Worm (Caenorhabditis elegans) whole organism, L3 larva: ENCODE results near the gene Y45G12C.1.
A peak's percentile ranks its signal among the peaks of the same experiment; 100 is the strongest.

Experiments used
- ZK546.5 ChIP-seq: sonication (generic microtip); optimal IDR thresholded peaks from 2 replicates; lab custom pipeline; 2017; ENCODE audit warnings: missing biosample characterization, missing genetic modification characterization
- aly-2 ChIP-seq: fragments of 150-350 bp; optimal IDR thresholded peaks from 2 replicates; lab custom pipeline; 2014; ENCODE audit warnings: missing biosample characterization, missing genetic modification characterization
- ama-1 ChIP-seq: fragments of 150-350 bp; optimal IDR thresholded peaks from 2 replicates; lab custom pipeline; 2018
- ceh-28 ChIP-seq: fragments of 150-350 bp; optimal IDR thresholded peaks from 2 replicates; lab custom pipeline; 2014; ENCODE audit warnings: missing biosample characterization, missing genetic modification reagents, missing genetic modification characterization
- ceh-82 ChIP-seq: fragments of 150-350 bp; optimal IDR thresholded peaks from 2 replicates; lab custom pipeline; 2014; ENCODE audit warnings: missing biosample characterization, missing genetic modification characterization
- ceh-9 ChIP-seq: sonication (generic microtip); optimal IDR thresholded peaks from 2 replicates; lab custom pipeline; 2018; ENCODE audit warnings: missing biosample characterization, missing genetic modification characterization
- daf-12 ChIP-seq: fragments of 150-350 bp; optimal IDR thresholded peaks from 2 replicates; lab custom pipeline; 2014; ENCODE audit warnings: missing biosample characterization, missing genetic modification reagents, missing genetic modification characterization
- egl-27 ChIP-seq: sonication (generic microtip); optimal IDR thresholded peaks from 4 replicates; lab custom pipeline; 2017; ENCODE audit warnings: missing biosample characterization, missing genetic modification reagents, missing genetic modification characterization
- egl-5 ChIP-seq: fragments of 150-350 bp; optimal IDR thresholded peaks from 2 replicates; lab custom pipeline; 2017; ENCODE audit warnings: missing biosample characterization, missing genetic modification reagents, missing genetic modification characterization, inconsistent platforms
- elt-1 ChIP-seq: fragments of 150-350 bp; optimal IDR thresholded peaks from 2 replicates; lab custom pipeline; 2014; ENCODE audit warnings: missing biosample characterization, missing genetic modification characterization
- elt-2 ChIP-seq: sonication (generic microtip); optimal IDR thresholded peaks from 2 replicates; lab custom pipeline; 2016; ENCODE audit warnings: missing genetic modification reagents, mild to moderate bottlenecking, missing genetic modification characterization, missing compliant biosample characterization
- elt-3 ChIP-seq, 3 experiments: fragments of 150-350 bp in 1 of 3; sonication (generic microtip) in 2 of 3; optimal IDR thresholded peaks; 2 replicates in 2 of 3; 4 replicates in 1 of 3; lab custom pipeline; 2014 to 2017; ENCODE audit warnings: missing biosample characterization in 3 of 3, missing genetic modification characterization in 3 of 3
- eor-1 ChIP-seq, 2 experiments: fragments of 150-350 bp; optimal IDR thresholded peaks; 2 replicates each; lab custom pipeline; 2014 to 2018; ENCODE audit warnings: missing biosample characterization in 2 of 2, missing genetic modification characterization in 2 of 2
- fkh-10 ChIP-seq: sonication (generic microtip); optimal IDR thresholded peaks from 2 replicates; lab custom pipeline; 2017; ENCODE audit warnings: missing biosample characterization, missing genetic modification reagents, missing genetic modification characterization
- fkh-2 ChIP-seq: fragments of 150-350 bp; optimal IDR thresholded peaks from 2 replicates; lab custom pipeline; 2014; ENCODE audit warnings: missing biosample characterization, missing genetic modification reagents, missing genetic modification characterization
- fos-1 ChIP-seq: fragments of 150-350 bp; optimal IDR thresholded peaks from 2 replicates; lab custom pipeline; 2014; ENCODE audit warnings: missing biosample characterization, missing genetic modification characterization
- jun-1 ChIP-seq: fragments of 150-350 bp; optimal IDR thresholded peaks from 2 replicates; lab custom pipeline; 2014; ENCODE audit warnings: missing biosample characterization, missing genetic modification reagents, missing genetic modification characterization
- lin-15B ChIP-seq: fragments of 150-350 bp; optimal IDR thresholded peaks from 2 replicates; lab custom pipeline; 2014; ENCODE audit warnings: missing biosample characterization, missing genetic modification characterization
- lsy-12 ChIP-seq: sonication (generic microtip); optimal IDR thresholded peaks from 2 replicates; lab custom pipeline; 2016; ENCODE audit warnings: mild to moderate bottlenecking, missing genetic modification characterization, missing compliant biosample characterization
- mdl-1 ChIP-seq: fragments of 150-350 bp; optimal IDR thresholded peaks from 2 replicates; lab custom pipeline; 2014; ENCODE audit warnings: missing biosample characterization, missing genetic modification characterization
- mml-1 ChIP-seq: fragments of 150-350 bp; sonication (generic microtip); optimal IDR thresholded peaks from 3 replicates; lab custom pipeline; 2014; ENCODE audit warnings: missing biosample characterization, missing genetic modification characterization
- nfya-1 ChIP-seq: sonication (generic microtip); optimal IDR thresholded peaks from 2 replicates; lab custom pipeline; 2017; ENCODE audit warnings: missing genetic modification characterization, mild to moderate bottlenecking, missing compliant biosample characterization, antibody characterized with exemption, moderate library complexity; ENCODE audit not compliant: insufficient read depth
- nhr-11 ChIP-seq: fragments of 150-350 bp; optimal IDR thresholded peaks from 2 replicates; lab custom pipeline; 2014; ENCODE audit warnings: missing biosample characterization, missing genetic modification characterization
- nhr-23 ChIP-seq: fragments of 150-350 bp; optimal IDR thresholded peaks from 2 replicates; lab custom pipeline; 2014; ENCODE audit warnings: missing biosample characterization, missing genetic modification reagents, missing genetic modification characterization
- nhr-237 ChIP-seq: fragments of 150-350 bp; optimal IDR thresholded peaks from 2 replicates; lab custom pipeline; 2014; ENCODE audit warnings: missing biosample characterization, missing genetic modification characterization
- nhr-25 ChIP-seq: sonication (generic microtip); optimal IDR thresholded peaks from 2 replicates; lab custom pipeline; 2017; ENCODE audit warnings: missing biosample characterization, missing genetic modification characterization
- nhr-28 ChIP-seq: fragments of 150-350 bp; optimal IDR thresholded peaks from 2 replicates; lab custom pipeline; 2014; ENCODE audit warnings: missing biosample characterization, missing genetic modification characterization
- nhr-43 ChIP-seq: sonication (generic microtip); optimal IDR thresholded peaks from 2 replicates; lab custom pipeline; 2016; ENCODE audit warnings: mild to moderate bottlenecking, missing genetic modification characterization, missing compliant biosample characterization; ENCODE audit not compliant: poor library complexity, severe bottlenecking
- nhr-67 ChIP-seq: fragments of 150-350 bp; optimal IDR thresholded peaks from 2 replicates; lab custom pipeline; 2014; ENCODE audit warnings: missing biosample characterization, missing genetic modification characterization
- nhr-76 ChIP-seq: fragments of 150-350 bp; sonication (generic microtip); optimal IDR thresholded peaks from 5 replicates; lab custom pipeline; 2014; ENCODE audit warnings: missing biosample characterization, missing genetic modification characterization
- nhr-77 ChIP-seq: fragments of 150-350 bp; optimal IDR thresholded peaks from 2 replicates; lab custom pipeline; 2014; ENCODE audit warnings: missing biosample characterization, missing genetic modification characterization
- pha-4 ChIP-seq: fragments of 150-350 bp; optimal IDR thresholded peaks from 2 replicates; lab custom pipeline; 2014; ENCODE audit warnings: missing biosample characterization, missing genetic modification reagents, missing genetic modification characterization
- pqm-1 ChIP-seq: fragments of 150-350 bp; optimal IDR thresholded peaks from 2 replicates; lab custom pipeline; 2017; ENCODE audit warnings: missing biosample characterization, missing genetic modification characterization, inconsistent platforms
- sea-2 ChIP-seq: fragments of 150-350 bp; sonication (generic microtip); optimal IDR thresholded peaks from 4 replicates; lab custom pipeline; 2014; ENCODE audit warnings: missing biosample characterization, missing genetic modification reagents, missing genetic modification characterization
- skn-1 ChIP-seq: fragments of 150-350 bp; optimal IDR thresholded peaks from 2 replicates; lab custom pipeline; 2014; ENCODE audit warnings: missing biosample characterization, missing genetic modification characterization
- snpc-4 ChIP-seq: fragments of 150-350 bp; optimal IDR thresholded peaks from 2 replicates; lab custom pipeline; 2014; ENCODE audit warnings: missing biosample characterization, missing genetic modification characterization
- tbx-2 ChIP-seq: sonication (generic microtip); optimal IDR thresholded peaks from 2 replicates; lab custom pipeline; 2016; ENCODE audit warnings: mild to moderate bottlenecking, missing genetic modification characterization, missing compliant biosample characterization
- unc-39 ChIP-seq: sonication (generic microtip); optimal IDR thresholded peaks from 4 replicates; lab custom pipeline; 2017; ENCODE audit warnings: missing biosample characterization, missing genetic modification characterization
- unc-62 ChIP-seq: fragments of 150-350 bp; sonication (generic microtip); optimal IDR thresholded peaks from 4 replicates; lab custom pipeline; 2014; ENCODE audit warnings: missing biosample characterization, missing genetic modification reagents, missing genetic modification characterization
- zag-1 ChIP-seq: fragments of 150-350 bp; optimal IDR thresholded peaks from 2 replicates; lab custom pipeline; 2014; ENCODE audit warnings: missing biosample characterization, missing genetic modification characterization
- ztf-11 ChIP-seq: fragments of 150-350 bp; optimal IDR thresholded peaks from 2 replicates; lab custom pipeline; 2014; ENCODE audit warnings: missing biosample characterization, missing genetic modification characterization
- ztf-4 ChIP-seq: fragments of 150-350 bp; optimal IDR thresholded peaks from 2 replicates; lab custom pipeline; 2014; ENCODE audit warnings: missing biosample characterization, missing genetic modification characterization

The Y45G12C.1 gene

ce11 chrV:2603056-2603455 lies 37.6 kb downstream of the Y45G12C.1 start, which contains the start of gene F53E10.6:
TSS of gene F53E10.6 (minus strand) at chrV:2603063.
- no peak for TF ChIP-seq nhr-76 (tag; lab: Kevin White, UChicago)
- peak; percentile 47 for TF ChIP-seq lin-15B (tag; lab: Kevin White, UChicago)
- TF ChIP-seq nhr-23 (tag; lab: Kevin White, UChicago): peak; percentile 3
- no peak for TF ChIP-seq ztf-4 (tag; lab: Kevin White, UChicago)
- TF ChIP-seq nhr-11 (tag; lab: Kevin White, UChicago): no peak
- TF ChIP-seq nfya-1: peak; percentile 42

ce11 chrV:2608352-2608751 lies 42.9 kb downstream of the Y45G12C.1 start, which contains the start of gene acr-17:
TSS of gene acr-17 (plus strand) at chrV:2608652.
- TF ChIP-seq lsy-12 (tag; lab: Kevin White, UChicago) (no peak), pqm-1 (tag; lab: Kevin White, UChicago) (no peak), aly-2 (tag; lab: Kevin White, UChicago) (no peak), nhr-67 (tag; lab: Kevin White, UChicago) (no peak), nhr-25 (no peak), nhr-28 (tag; lab: Kevin White, UChicago) (no peak), unc-39 (no peak), nhr-77 (tag; lab: Kevin White, UChicago) (no peak), eor-1 (tag; optimal IDR thresholded peaks at IDR 0.05; lab: Kevin White, UChicago) (no peak), ama-1 (lab: Kevin White, UChicago) (no peak), elt-3 (tag; optimal IDR thresholded peaks at IDR 0.05; lab: Kevin White, UChicago) (no peak), zag-1 (tag; lab: Kevin White, UChicago) (no peak), nhr-43 (tag; lab: Kevin White, UChicago) (no peak), skn-1 (tag; lab: Kevin White, UChicago) (no peak), ceh-82 (tag; lab: Kevin White, UChicago) (no peak), elt-1 (tag; lab: Kevin White, UChicago) (no peak), unc-62 (GFP tag; lab: Kevin White, UChicago) (no peak), ztf-11 (no peak), nhr-23 (tag; lab: Kevin White, UChicago) (no peak), mml-1 (tag; lab: Kevin White, UChicago) (no peak)

DNA sequence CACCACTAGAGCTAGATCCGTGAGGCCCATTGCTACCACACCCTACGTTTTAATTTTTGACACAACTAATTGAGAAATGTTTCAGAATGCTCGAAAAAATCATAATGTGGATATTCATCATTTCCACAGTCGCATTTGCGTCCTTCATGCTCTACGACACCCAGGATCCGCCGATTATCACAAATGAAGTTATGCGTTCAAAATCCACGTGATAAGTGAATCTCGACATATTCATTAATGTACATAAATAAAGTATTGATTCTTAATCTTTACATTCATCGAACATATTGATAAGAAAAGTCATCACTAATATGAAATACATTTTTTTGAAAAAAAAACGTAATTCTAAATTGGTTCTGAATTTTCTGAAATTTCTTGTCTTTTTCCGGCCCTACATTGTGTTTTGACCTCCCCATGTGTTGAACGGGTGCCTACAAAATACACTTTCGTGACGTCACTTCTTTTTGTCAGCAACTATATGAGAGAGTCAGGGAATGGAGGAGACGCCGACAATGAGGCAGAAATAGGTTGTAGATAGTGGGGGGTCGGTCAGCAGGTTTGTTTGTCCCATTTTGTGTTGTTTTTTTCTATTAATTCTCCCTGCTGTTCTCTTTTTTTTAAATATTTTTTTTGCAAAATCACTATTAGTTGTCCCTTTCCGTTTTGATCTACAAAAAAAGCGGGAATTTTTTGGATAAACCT lies 49.7 kb downstream of the Y45G12C.1 start, which contains the start of gene F53E10.1:
Gene F53E10.1 (plus strand): TSS at position 325 of the 702 bp plus-strand sequence.
- TF ChIP-seq nhr-25 (peak; percentile 61), elt-2 (tag; lab: Kevin White, UChicago) (peak; percentile 64), elt-1 (tag; lab: Kevin White, UChicago) (no peak), unc-62 (GFP tag; lab: Kevin White, UChicago) (no peak), ama-1 (lab: Kevin White, UChicago) (no peak), zag-1 (tag; lab: Kevin White, UChicago) (no peak), jun-1 (tag; lab: Kevin White, UChicago) (peak; percentile 7), snpc-4 (no peak), elt-3 (tag; optimal IDR thresholded peaks at IDR 0.05; lab: Kevin White, UChicago) (no peak), fkh-10 (GFP tag; lab: Kevin White, UChicago) (no peak), nhr-77 (tag; lab: Kevin White, UChicago) (no peak), mdl-1 (tag; lab: Kevin White, UChicago) (no peak), fos-1 (tag; lab: Kevin White, UChicago) (no peak), lsy-12 (tag; lab: Kevin White, UChicago) (no peak), ztf-4 (tag; lab: Kevin White, UChicago) (no peak), daf-12 (tag; lab: Kevin White, UChicago) (no peak), unc-39 (no peak), nfya-1 (peak; percentile 38), nhr-43 (tag; lab: Kevin White, UChicago) (no peak), sea-2 (GFP tag; lab: Kevin White, UChicago) (no peak), fkh-2 (tag; lab: Kevin White, UChicago) (no peak), pqm-1 (tag; lab: Kevin White, UChicago) (peak; percentile 11), ZK546.5 (tag; lab: Kevin White, UChicago) (no peak), tbx-2 (no peak), ceh-28 (tag; lab: Kevin White, UChicago) (peak; percentile 47), pha-4 (tag; lab: Kevin White, UChicago) (peak; percentile 66), ceh-9 (tag; lab: Kevin White, UChicago) (no peak), egl-27 (tag; lab: Kevin White, UChicago) (no peak), nhr-23 (tag; lab: Kevin White, UChicago) (peak; percentile 81), nhr-76 (tag; lab: Kevin White, UChicago) (no peak), egl-5 (peak; percentile 4), lin-15B (tag; lab: Kevin White, UChicago) (no peak), nhr-67 (tag; lab: Kevin White, UChicago) (no peak), nhr-237 (tag; lab: Kevin White, UChicago) (no peak)
- TF ChIP-seq, all 47 proteins: peak for 9
